Fruit fly (Drosophila melanogaster) whole organism, prepupa: ENCODE results near the gene Nepl19.
A peak's percentile ranks its signal among the peaks of the same experiment; 100 is the strongest.

Source experiments
- Blimp-1 ChIP-seq: fragments of 200-800 bp; sonication (Bioruptor generic); optimal IDR thresholded peaks from 3 replicates; lab custom pipeline; 2017; ENCODE audit warnings: missing biosample characterization, missing genetic modification characterization, mild to moderate bottlenecking, moderate library complexity, missing genetic modification reagents
- CG10669 ChIP-seq: fragments of 200-800 bp; sonication (Bioruptor generic); optimal IDR thresholded peaks from 3 replicates; lab custom pipeline; 2018; ENCODE audit warnings: missing biosample characterization, mild to moderate bottlenecking, missing genetic modification characterization, moderate library complexity
- CG11294 ChIP-seq: fragments of 200-800 bp; sonication (Bioruptor generic); IDR thresholded peaks from 2 replicates; pipeline ENCODE4 v1.3.6; 2022; ENCODE audit warnings: missing biosample characterization, missing genetic modification characterization
- CG11902 ChIP-seq: fragments of 200-800 bp; sonication (Bioruptor generic); optimal IDR thresholded peaks from 3 replicates; lab custom pipeline; 2016; ENCODE audit warnings: missing biosample characterization, missing genetic modification characterization
- CG15336 ChIP-seq: fragments of 200-800 bp; sonication (Bioruptor generic); IDR thresholded peaks from 2 replicates; pipeline ENCODE4 v1.3.6; 2022; ENCODE audit warnings: missing biosample characterization, missing genetic modification characterization
- CG1621 ChIP-seq: fragments of 200-800 bp; sonication (Bioruptor generic); optimal IDR thresholded peaks from 3 replicates; lab custom pipeline; 2018; ENCODE audit warnings: missing biosample characterization, mild to moderate bottlenecking, missing genetic modification characterization
- CG16779 ChIP-seq: fragments of 200-800 bp; sonication (Bioruptor generic); optimal IDR thresholded peaks from 3 replicates; lab custom pipeline; 2017; ENCODE audit warnings: missing biosample characterization, mild to moderate bottlenecking, missing genetic modification characterization
- CG31627 ChIP-seq: fragments of 200-800 bp; sonication (Bioruptor generic); optimal IDR thresholded peaks from 3 replicates; lab custom pipeline; 2016; ENCODE audit warnings: missing biosample characterization, missing genetic modification characterization
- CG32006 ChIP-seq: fragments of 200-800 bp; sonication (Bioruptor generic); optimal IDR thresholded peaks from 3 replicates; lab custom pipeline; 2017; ENCODE audit warnings: missing biosample characterization, mild to moderate bottlenecking, missing genetic modification characterization
- CG34406 ChIP-seq: fragments of 200-800 bp; sonication (Bioruptor generic); optimal IDR thresholded peaks from 3 replicates; lab custom pipeline; 2016; ENCODE audit warnings: missing biosample characterization, missing genetic modification characterization
- CG3919 ChIP-seq: fragments of 200-800 bp; sonication (Bioruptor generic); optimal IDR thresholded peaks from 3 replicates; lab custom pipeline; 2016; ENCODE audit warnings: missing biosample characterization, missing genetic modification characterization
- CG4318 ChIP-seq: fragments of 200-800 bp; sonication (Bioruptor generic); optimal IDR thresholded peaks from 3 replicates; lab custom pipeline; 2017; ENCODE audit warnings: missing biosample characterization, mild to moderate bottlenecking, missing genetic modification characterization
- CG6163 ChIP-seq: fragments of 200-800 bp; sonication (Bioruptor generic); IDR thresholded peaks from 3 replicates; pipeline ENCODE4 v1.3.6; 2022; ENCODE audit warnings: missing biosample characterization, missing genetic modification characterization
- CG6276 ChIP-seq: fragments of 200-800 bp; sonication (Bioruptor generic); optimal IDR thresholded peaks from 2 replicates; lab custom pipeline; 2017; ENCODE audit warnings: missing biosample characterization, mild to moderate bottlenecking, missing genetic modification characterization
- CG6792 ChIP-seq: fragments of 200-800 bp; sonication (Bioruptor generic); optimal IDR thresholded peaks from 3 replicates; lab custom pipeline; 2016; ENCODE audit warnings: missing biosample characterization, missing genetic modification characterization
- CG6808 ChIP-seq: fragments of 200-800 bp; sonication (Bioruptor generic); optimal IDR thresholded peaks from 3 replicates; lab custom pipeline; 2017; ENCODE audit warnings: missing biosample characterization, missing genetic modification characterization, mild to moderate bottlenecking, moderate library complexity, missing genetic modification reagents
- CG6854 ChIP-seq: fragments of 200-800 bp; sonication (Bioruptor generic); optimal IDR thresholded peaks from 2 replicates; lab custom pipeline; 2017; ENCODE audit warnings: missing biosample characterization, mild to moderate bottlenecking, missing genetic modification characterization
- CG8119 ChIP-seq: fragments of 200-800 bp; sonication (Bioruptor generic); IDR thresholded peaks from 3 replicates; pipeline ENCODE4 v1.3.6; 2022; ENCODE audit warnings: missing biosample characterization, missing genetic modification characterization
- CG8319 ChIP-seq: fragments of 200-800 bp; sonication (Bioruptor generic); optimal IDR thresholded peaks from 3 replicates; lab custom pipeline; 2016; ENCODE audit warnings: missing biosample characterization, missing genetic modification characterization
- CG8632 ChIP-seq: fragments of 200-800 bp; sonication (Bioruptor generic); optimal IDR thresholded peaks from 3 replicates; lab custom pipeline; 2016; ENCODE audit warnings: missing biosample characterization, missing genetic modification characterization
- CG9139 ChIP-seq: fragments of 200-800 bp; sonication (Bioruptor generic); optimal IDR thresholded peaks from 3 replicates; lab custom pipeline; 2017; ENCODE audit warnings: missing biosample characterization, mild to moderate bottlenecking, missing genetic modification characterization
- Eip78C ChIP-seq: fragments of 200-800 bp; sonication (Bioruptor generic); peaks from one replicate; lab custom pipeline; 2016; ENCODE audit warnings: missing biosample characterization, missing genetic modification characterization
- Eip93F ChIP-seq: fragments of 200-800 bp; sonication (Bioruptor generic); optimal IDR thresholded peaks from 2 replicates; lab custom pipeline; 2016; ENCODE audit warnings: missing biosample characterization, mild to moderate bottlenecking, missing genetic modification characterization
- Ets21C ChIP-seq: fragments of 200-800 bp; sonication (Bioruptor generic); optimal IDR thresholded peaks from 3 replicates; lab custom pipeline; 2016; ENCODE audit warnings: missing biosample characterization, missing genetic modification characterization
- Ets96B ChIP-seq: fragments of 200-800 bp; optimal IDR thresholded peaks from 2 replicates; lab custom pipeline; 2019; ENCODE audit warnings: missing biosample characterization, mild to moderate bottlenecking, missing genetic modification characterization, moderate library complexity
- Gug ChIP-seq: fragments of 200-800 bp; sonication (Bioruptor generic); IDR thresholded peaks from 2 replicates; pipeline ENCODE4 v1.3.6; 2022; ENCODE audit warnings: missing biosample characterization, missing genetic modification characterization
- Hr38 ChIP-seq: sonication (Bioruptor generic); optimal IDR thresholded peaks from 2 replicates; lab custom pipeline; 2016; ENCODE audit warnings: missing biosample characterization, missing genetic modification characterization
- Lpt ChIP-seq: fragments of 200-800 bp; sonication (Bioruptor generic); optimal IDR thresholded peaks from 3 replicates; lab custom pipeline; 2016; ENCODE audit warnings: missing biosample characterization, missing genetic modification characterization
- Met ChIP-seq: fragments of 200-800 bp; sonication (Bioruptor generic); optimal IDR thresholded peaks from 3 replicates; lab custom pipeline; 2016; ENCODE audit warnings: missing biosample characterization, missing genetic modification characterization
- OdsH ChIP-seq: fragments of 200-800 bp; sonication (Bioruptor generic); optimal IDR thresholded peaks from 3 replicates; lab custom pipeline; 2016; ENCODE audit warnings: missing biosample characterization, missing genetic modification characterization
- Sox14 ChIP-seq: fragments of 200-800 bp; sonication (Bioruptor generic); optimal IDR thresholded peaks from 3 replicates; lab custom pipeline; 2016; ENCODE audit warnings: missing biosample characterization, missing genetic modification characterization
- achi ChIP-seq: fragments of 200-800 bp; sonication (Bioruptor generic); optimal IDR thresholded peaks from 3 replicates; lab custom pipeline; 2016; ENCODE audit warnings: missing biosample characterization, missing genetic modification characterization
- cyc ChIP-seq: fragments of 200-800 bp; sonication (Bioruptor generic); optimal IDR thresholded peaks from 3 replicates; lab custom pipeline; 2016; ENCODE audit warnings: missing biosample characterization, missing genetic modification characterization
- dac ChIP-seq: fragments of 200-800 bp; sonication (Bioruptor generic); optimal IDR thresholded peaks from 2 replicates; lab custom pipeline; 2017; ENCODE audit warnings: missing biosample characterization, mild to moderate bottlenecking, missing genetic modification characterization
- dsx ChIP-seq: fragments of 200-800 bp; optimal IDR thresholded peaks from 3 replicates; lab custom pipeline; 2019; ENCODE audit warnings: missing biosample characterization, mild to moderate bottlenecking, missing genetic modification characterization, moderate library complexity; ENCODE audit not compliant: poor library complexity, severe bottlenecking
- eg ChIP-seq: fragments of 200-800 bp; sonication (Bioruptor generic); IDR thresholded peaks from 3 replicates; pipeline ENCODE4 v1.3.6; 2022; ENCODE audit warnings: missing biosample characterization, missing genetic modification characterization
- esn ChIP-seq: fragments of 200-800 bp; sonication (Bioruptor generic); optimal IDR thresholded peaks from 2 replicates; lab custom pipeline; 2016; ENCODE audit warnings: missing biosample characterization, mild to moderate bottlenecking, missing genetic modification characterization, moderate library complexity
- fd59A ChIP-seq: fragments of 200-800 bp; sonication (Bioruptor generic); optimal IDR thresholded peaks from 2 replicates; lab custom pipeline; 2017; ENCODE audit warnings: missing biosample characterization, mild to moderate bottlenecking, missing genetic modification characterization, missing genetic modification reagents
- fkh ChIP-seq: fragments of 200-800 bp; sonication (Bioruptor generic); optimal IDR thresholded peaks from 3 replicates; lab custom pipeline; 2017; ENCODE audit warnings: missing biosample characterization, mild to moderate bottlenecking, missing genetic modification characterization, moderate library complexity
- lz ChIP-seq: fragments of 200-800 bp; sonication (Bioruptor generic); optimal IDR thresholded peaks from 3 replicates; lab custom pipeline; 2016; ENCODE audit warnings: missing biosample characterization, missing genetic modification characterization
- net ChIP-seq: fragments of 200-800 bp; sonication (Bioruptor generic); optimal IDR thresholded peaks from 3 replicates; lab custom pipeline; 2016; ENCODE audit warnings: missing biosample characterization, missing genetic modification characterization
- pdm3 ChIP-seq: fragments of 200-800 bp; sonication (Bioruptor generic); optimal IDR thresholded peaks from 3 replicates; lab custom pipeline; 2016; ENCODE audit warnings: missing biosample characterization, missing genetic modification characterization
- salr ChIP-seq, 2 experiments: fragments of 200-800 bp; sonication (Bioruptor generic); optimal IDR thresholded peaks; 3 replicates each; lab custom pipeline; 2016 to 2018; ENCODE audit warnings: missing biosample characterization in 2 of 2, missing genetic modification characterization in 2 of 2, mild to moderate bottlenecking in 1 of 2
- ss ChIP-seq, 2 experiments: fragments of 200-800 bp; sonication (Bioruptor generic); optimal IDR thresholded peaks; 2 replicates in 1 of 2; 3 replicates in 1 of 2; lab custom pipeline; 2017 to 2018; ENCODE audit warnings: mild to moderate bottlenecking in 2 of 2, missing biosample characterization in 2 of 2, missing genetic modification characterization in 2 of 2, moderate library complexity in 1 of 2
- svp ChIP-seq: fragments of 200-800 bp; sonication (Bioruptor generic); peaks from one replicate; lab custom pipeline; 2016; ENCODE audit warnings: missing biosample characterization, missing genetic modification characterization
- topi ChIP-seq: fragments of 200-800 bp; sonication (Bioruptor generic); optimal IDR thresholded peaks from 3 replicates; lab custom pipeline; 2016; ENCODE audit warnings: missing biosample characterization, missing genetic modification characterization
- vri ChIP-seq: fragments of 200-800 bp; sonication (Bioruptor generic); optimal IDR thresholded peaks from 3 replicates; lab custom pipeline; 2016; ENCODE audit warnings: missing biosample characterization, mild to moderate bottlenecking, missing genetic modification characterization

Gene Nepl19

dm6 chr3R:28847547-28848316 is 32.2 kb downstream of the Nepl19 start (continued):
- TF ChIP-seq CG32006 (GFP tag; lab: Kevin White, UChicago) (peak; percentile 49), salr (GFP tag; optimal IDR thresholded peaks at IDR 0.05; lab: Kevin White, UChicago) (peak in 1 of 2 experiments; percentile 17), CG6276 (no peak), pdm3 (GFP tag; lab: Kevin White, UChicago) (peak; percentile 42), Sox14 (GFP tag; lab: Kevin White, UChicago) (peak; percentile 12), Eip78C (GFP tag; lab: Kevin White, UChicago) (peak; percentile 85), esn (GFP tag; lab: Kevin White, UChicago) (peak; percentile 59), CG8632 (GFP tag; lab: Kevin White, UChicago) (peak; percentile 21), CG4318 (no peak), Ets21C (peak; percentile 10), Gug (no peak), CG8319 (peak; percentile 26), CG16779 (tag; lab: Kevin White, UChicago) (no peak), CG10669 (GFP tag; lab: Kevin White, UChicago) (peak; percentile 56), CG11294 (no peak), Met (GFP tag; lab: Kevin White, UChicago) (peak; percentile 37), dac (GFP tag; lab: Kevin White, UChicago) (no peak), CG6163 (no peak), fkh (no peak), OdsH (peak; percentile 65), ss (GFP tag; optimal IDR thresholded peaks at IDR 0.05; lab: Kevin White, UChicago) (peak; percentile 3 to 63), Lpt (GFP tag; lab: Kevin White, UChicago) (no peak), Hr38 (GFP tag; lab: Kevin White, UChicago) (no peak), Blimp-1 (no peak), CG15336 (GFP tag; lab: Robert Waterston, UW) (no peak), CG11902 (GFP tag; lab: Kevin White, UChicago) (peak; percentile 36), CG9139 (peak; percentile 27), CG8119 (GFP tag; lab: Robert Waterston, UW) (no peak), eg (no peak), fd59A (GFP tag; lab: Kevin White, UChicago) (peak; percentile 3), topi (peak; percentile 48), CG34406 (GFP tag; lab: Kevin White, UChicago) (peak; percentile 59), lz (peak; percentile 34), Eip93F (no peak), dsx (peak; percentile 47), CG1621 (tag; lab: Kevin White, UChicago) (no peak)

dm6 chr3R:28846877-28847529 is 32.9 kb downstream of the Nepl19 start:
- TF ChIP-seq salr (GFP tag; optimal IDR thresholded peaks at IDR 0.05; lab: Kevin White, UChicago) (peak; percentile 8 to 61), Lpt (GFP tag; lab: Kevin White, UChicago) (peak; percentile 47), achi (peak; percentile 66), CG6854 (GFP tag; lab: Kevin White, UChicago) (no peak), Eip93F (no peak), lz (peak; percentile 47), vri (GFP tag; lab: Kevin White, UChicago) (no peak), CG6792 (GFP tag; lab: Kevin White, UChicago) (peak; percentile 58), Ets96B (tag; lab: Kevin White, UChicago) (peak; percentile 75), Gug (peak; percentile 50), CG10669 (GFP tag; lab: Kevin White, UChicago) (peak; percentile 77), svp (GFP tag; lab: Kevin White, UChicago) (peak; percentile 80), dac (GFP tag; lab: Kevin White, UChicago) (no peak), CG32006 (GFP tag; lab: Kevin White, UChicago) (peak; percentile 70), esn (GFP tag; lab: Kevin White, UChicago) (peak; percentile 44), CG9139 (peak; percentile 71), CG8319 (peak; percentile 52), CG31627 (GFP tag; lab: Kevin White, UChicago) (peak; percentile 29), CG16779 (tag; lab: Kevin White, UChicago) (peak; percentile 66), CG34406 (GFP tag; lab: Kevin White, UChicago) (peak; percentile 46), cyc (GFP tag; lab: Kevin White, UChicago) (peak; percentile 14), CG4318 (peak; percentile 27), fkh (no peak), CG3919 (GFP tag; lab: Kevin White, UChicago) (peak; percentile 74), net (GFP tag; lab: Kevin White, UChicago) (peak; percentile 61), pdm3 (GFP tag; lab: Kevin White, UChicago) (peak; percentile 67), CG6163 (peak; percentile 86), CG15336 (GFP tag; lab: Robert Waterston, UW) (peak; percentile 62), CG6808 (GFP tag; lab: Kevin White, UChicago) (peak; percentile 88)
